Fruit fly (Drosophila melanogaster): ENCODE data around the gene AMPdeam.

Gene AMPdeam

dm6 chrX:13805554-13805953 is 40.1 kb downstream of the AMPdeam start:
- no peak for TF ChIP-seq bab1 (GFP tag; optimal IDR thresholded peaks at IDR 0.05)
- TF ChIP-seq Crg-1 (GFP tag; optimal IDR thresholded peaks at IDR 0.05): no peak
- TF ChIP-seq CG5204 (GFP tag; optimal IDR thresholded peaks at IDR 0.05): no peak
- TF ChIP-seq CG14711 (tag; optimal IDR thresholded peaks at IDR 0.05): no peak
- TF ChIP-seq CG7101 (tag; optimal IDR thresholded peaks at IDR 0.05): no peak
- no peak for TF ChIP-seq CG12768 (GFP tag; optimal IDR thresholded peaks at IDR 0.05)
- no peak for TF ChIP-seq Hr96 (GFP tag; optimal IDR thresholded peaks at IDR 0.05)
- TF ChIP-seq CG1620 (GFP tag; optimal IDR thresholded peaks at IDR 0.05): no peak
- TF ChIP-seq cic (GFP tag; optimal IDR thresholded peaks at IDR 0.05): no peak
- TF ChIP-seq CG11617 (GFP tag; optimal IDR thresholded peaks at IDR 0.05): no peak
- no peak for TF ChIP-seq pad (GFP tag; optimal IDR thresholded peaks at IDR 0.05)
- TF ChIP-seq kay (GFP tag; ENCODE audit: borderline replicate concordance): no peak

- no peak for TF ChIP-seq Hr96 (GFP tag; optimal IDR thresholded peaks at IDR 0.05)
- TF ChIP-seq CG1620 (GFP tag; optimal IDR thresholded peaks at IDR 0.05): no peak
- no peak for TF ChIP-seq CG33017 (tag; optimal IDR thresholded peaks at IDR 0.05)
- no peak for TF ChIP-seq CG7101 (tag; optimal IDR thresholded peaks at IDR 0.05)
- no peak for TF ChIP-seq ovo (GFP tag; optimal IDR thresholded peaks at IDR 0.05)
- no peak for TF ChIP-seq cic (GFP tag; optimal IDR thresholded peaks at IDR 0.05)
- TF ChIP-seq Mnt (GFP tag; optimal IDR thresholded peaks at IDR 0.05): no peak
- TF ChIP-seq CG14711 (tag; optimal IDR thresholded peaks at IDR 0.05): no peak
- no peak for TF ChIP-seq bab1 (GFP tag; optimal IDR thresholded peaks at IDR 0.05)
- TF ChIP-seq tj (GFP tag; optimal IDR thresholded peaks at IDR 0.05): no peak
- no peak for TF ChIP-seq CG5204 (GFP tag; optimal IDR thresholded peaks at IDR 0.05)
- TF ChIP-seq CG7045 (GFP tag; optimal IDR thresholded peaks at IDR 0.05): no peak
- no peak for TF ChIP-seq kay (GFP tag; ENCODE audit: borderline replicate concordance)
- no peak for TF ChIP-seq CG11617 (GFP tag; optimal IDR thresholded peaks at IDR 0.05)
- no peak for TF ChIP-seq pad (GFP tag; optimal IDR thresholded peaks at IDR 0.05)
- no peak for TF ChIP-seq cnc (optimal IDR thresholded peaks at IDR 0.05)
- no peak for TF ChIP-seq Clk (GFP tag; optimal IDR thresholded peaks at IDR 0.05)
- TF ChIP-seq CG12768 (GFP tag; optimal IDR thresholded peaks at IDR 0.05): no peak
These were observed 41.3 kb downstream of the AMPdeam start for dm6 chrX:13804398-13804797.

- TF ChIP-seq bab1 (GFP tag; optimal IDR thresholded peaks at IDR 0.05) (no peak), tj (GFP tag; optimal IDR thresholded peaks at IDR 0.05) (peak; percentile 22)
These were observed 45.0 kb downstream of the AMPdeam start for dm6 chrX:13800680-13801079.

- no peak for TF ChIP-seq cic (GFP tag; optimal IDR thresholded peaks at IDR 0.05)
- TF ChIP-seq Hr96 (GFP tag; optimal IDR thresholded peaks at IDR 0.05): no peak
- no peak for TF ChIP-seq CG1620 (GFP tag; optimal IDR thresholded peaks at IDR 0.05)
- TF ChIP-seq Crg-1 (GFP tag; optimal IDR thresholded peaks at IDR 0.05): no peak
- TF ChIP-seq CG14711 (tag; optimal IDR thresholded peaks at IDR 0.05): no peak
- TF ChIP-seq bab1 (GFP tag; optimal IDR thresholded peaks at IDR 0.05): no peak
- TF ChIP-seq Clk (GFP tag; optimal IDR thresholded peaks at IDR 0.05): no peak
- TF ChIP-seq tj (GFP tag; optimal IDR thresholded peaks at IDR 0.05): no peak
- TF ChIP-seq Mnt (GFP tag; optimal IDR thresholded peaks at IDR 0.05): no peak
- no peak for TF ChIP-seq CG7101 (tag; optimal IDR thresholded peaks at IDR 0.05)
- no peak for TF ChIP-seq CG12768 (GFP tag; optimal IDR thresholded peaks at IDR 0.05)
- TF ChIP-seq cnc (optimal IDR thresholded peaks at IDR 0.05): no peak
- no peak for TF ChIP-seq CG5204 (GFP tag; optimal IDR thresholded peaks at IDR 0.05)
These were observed 48.1 kb downstream of the AMPdeam start, which contains the start of gene CG10996 for dm6 chrX:13797538-13797937. CG10996 (minus strand) TSS chrX:13797638.

DNA sequence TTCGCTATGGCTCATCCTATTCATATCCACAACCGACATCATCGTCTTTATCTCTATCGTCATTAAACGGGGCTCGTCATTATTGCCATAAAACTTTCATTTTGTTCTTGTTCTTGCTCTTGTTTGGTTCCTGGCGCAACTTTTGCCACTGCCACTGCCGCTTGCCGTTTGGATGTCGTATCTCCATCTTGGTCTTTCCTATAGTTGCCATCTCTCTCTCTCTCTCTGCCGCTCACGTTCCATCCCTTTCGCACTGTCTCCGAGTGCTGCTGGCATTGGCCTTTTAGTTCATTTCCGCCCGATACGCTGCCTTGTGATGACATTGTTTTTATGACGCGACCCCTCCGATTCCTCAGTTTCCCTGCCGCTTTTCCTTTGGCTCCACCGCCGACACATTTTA is 53.2 kb downstream of the AMPdeam start:
- TF ChIP-seq cnc (optimal IDR thresholded peaks at IDR 0.05): no peak
- no peak for TF ChIP-seq Hr96 (GFP tag; optimal IDR thresholded peaks at IDR 0.05)
- no peak for TF ChIP-seq CG12768 (GFP tag; optimal IDR thresholded peaks at IDR 0.05)
- TF ChIP-seq Clk (GFP tag; optimal IDR thresholded peaks at IDR 0.05): no peak
- TF ChIP-seq CG7045 (GFP tag; optimal IDR thresholded peaks at IDR 0.05): no peak
- no peak for TF ChIP-seq bab1 (GFP tag; optimal IDR thresholded peaks at IDR 0.05)
- no peak for TF ChIP-seq CG7101 (tag; optimal IDR thresholded peaks at IDR 0.05)
- no peak for TF ChIP-seq Crg-1 (GFP tag; optimal IDR thresholded peaks at IDR 0.05)
- TF ChIP-seq CG11617 (GFP tag; optimal IDR thresholded peaks at IDR 0.05): no peak
- no peak for TF ChIP-seq pad (GFP tag; optimal IDR thresholded peaks at IDR 0.05)
- no peak for TF ChIP-seq CG1620 (GFP tag; optimal IDR thresholded peaks at IDR 0.05)
- TF ChIP-seq toe (GFP tag; optimal IDR thresholded peaks at IDR 0.05): no peak
- no peak for TF ChIP-seq kay (GFP tag; ENCODE audit: borderline replicate concordance)
- TF ChIP-seq CG5204 (GFP tag; optimal IDR thresholded peaks at IDR 0.05): no peak

DNA sequence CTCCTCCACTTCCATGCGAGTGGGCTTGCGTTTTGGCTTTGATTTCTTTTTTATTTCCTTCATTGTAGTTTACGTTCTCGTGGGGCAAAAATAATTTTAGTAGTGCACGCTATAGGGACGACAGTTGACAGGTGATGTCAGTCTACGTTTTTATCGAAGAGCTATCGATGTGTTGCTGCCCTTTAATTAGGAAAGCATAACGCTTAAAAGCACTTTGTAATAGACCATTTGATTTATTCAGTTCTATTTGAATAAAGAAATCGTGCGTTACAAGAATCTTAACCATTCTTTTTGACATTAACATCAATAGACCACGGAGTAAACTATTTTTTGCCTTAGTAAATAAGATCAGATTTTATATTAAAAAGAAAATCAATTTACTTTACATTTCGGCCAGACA is 54.7 kb downstream of the AMPdeam start, which contains the start of gene CG10993:
Gene CG10993 (minus strand): TSS at position 101 of the 400 bp plus-strand sequence.
- TF ChIP-seq CG11617 (GFP tag; optimal IDR thresholded peaks at IDR 0.05) (no peak), ovo (GFP tag; optimal IDR thresholded peaks at IDR 0.05) (no peak), CG33017 (tag; optimal IDR thresholded peaks at IDR 0.05) (no peak), tj (GFP tag; optimal IDR thresholded peaks at IDR 0.05) (no peak), bab1 (GFP tag; optimal IDR thresholded peaks at IDR 0.05) (no peak), toe (GFP tag; optimal IDR thresholded peaks at IDR 0.05) (no peak), cic (GFP tag; optimal IDR thresholded peaks at IDR 0.05) (no peak), kay (GFP tag; ENCODE audit: borderline replicate concordance) (no peak), CG12768 (GFP tag; optimal IDR thresholded peaks at IDR 0.05) (no peak), CG5204 (GFP tag; optimal IDR thresholded peaks at IDR 0.05) (no peak), CG7045 (GFP tag; optimal IDR thresholded peaks at IDR 0.05) (no peak)
